Fruit fly (Drosophila melanogaster): ENCODE measurements around the gene CG6726.

DNA sequence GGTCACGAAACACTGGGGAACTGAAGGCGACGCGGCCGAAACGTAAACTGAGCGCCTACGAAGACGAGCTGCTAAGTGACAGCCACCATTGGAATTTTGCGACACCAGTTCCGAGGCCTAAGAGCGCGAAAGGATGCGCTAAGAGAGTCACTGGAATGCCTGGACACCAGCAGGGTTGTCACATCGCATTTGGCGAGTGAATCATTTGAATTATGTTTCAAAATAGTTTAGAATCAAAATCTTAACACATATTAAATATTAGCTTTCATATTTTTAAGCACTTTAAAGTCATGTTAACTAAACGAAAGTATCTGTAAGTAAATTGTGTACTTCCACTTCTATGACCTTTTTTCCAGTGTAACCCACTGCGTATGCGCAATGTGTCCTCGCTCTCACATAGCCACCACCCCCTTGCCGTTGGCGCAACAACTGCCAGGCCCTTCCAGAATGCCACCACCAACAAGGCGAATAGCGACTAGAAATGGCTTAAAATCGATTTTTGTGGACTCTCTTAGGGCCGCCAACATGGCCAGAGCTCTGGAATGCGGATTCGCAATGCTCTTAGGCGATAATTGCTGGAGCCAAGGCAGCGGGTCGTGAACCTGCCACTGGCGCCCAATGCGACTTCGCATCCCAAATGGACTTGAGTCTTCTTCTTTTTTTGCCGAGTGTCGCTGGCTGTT, 21.3 kb downstream of the CG6726 start, which contains the start of gene Cow:
- no peak for TF ChIP-seq CG8478 (optimal IDR thresholded peaks at IDR 0.05)
- TF ChIP-seq CTCF (optimal IDR thresholded peaks at IDR 0.05): no peak

Data from S2 (cell line).